Fruit fly (Drosophila melanogaster) S2 (cell line): Measurements from ENCODE around the gene ND-24L.

Source experiments
- CG8478 ChIP-seq: fragments of >200 bp; optimal IDR thresholded peaks from 2 replicates; lab custom pipeline; 2018
- CTCF ChIP-seq, 2 experiments: fragments of >200 bp; optimal IDR thresholded peaks; 2 replicates each; lab custom pipeline; 2018

- no peak for TF ChIP-seq CG8478 (lab: Kevin White, UChicago)
- no peak for TF ChIP-seq CTCF (optimal IDR thresholded peaks at IDR 0.05; lab: Kevin White, UChicago)
These were observed 41.3 kb upstream of the ND-24L start for dm6 chr3L:17361925-17362324.
